Fruit fly (Drosophila melanogaster): ENCODE results near the gene Vsx1.

The Vsx1 gene

dm6 chrX:5593868-5594267 lies at the start of gene Vsx1:
Gene Vsx1 (plus strand): TSS chrX:5594255.
- no peak for TF ChIP-seq noc (tag; optimal IDR thresholded peaks at IDR 0.05)

- TF ChIP-seq noc (tag; optimal IDR thresholded peaks at IDR 0.05) = no peak
Measured at dm6 chrX:5552805-5553204, 41.2 kb upstream of the Vsx1 start.

- no peak for TF ChIP-seq noc (tag; optimal IDR thresholded peaks at IDR 0.05)
Measured at dm6 chrX:5553664-5554063, 40.4 kb upstream of the Vsx1 start.

- TF ChIP-seq noc (tag; optimal IDR thresholded peaks at IDR 0.05) = no peak
Measured at dm6 chrX:5558495-5558894, 35.6 kb upstream of the Vsx1 start.

dm6 chrX:5559363-5559762 lies 34.7 kb upstream of the Vsx1 start:
- no peak for TF ChIP-seq noc (tag; optimal IDR thresholded peaks at IDR 0.05)

- no peak for TF ChIP-seq noc (tag; optimal IDR thresholded peaks at IDR 0.05)
Measured at dm6 chrX:5560083-5560482, 34.0 kb upstream of the Vsx1 start, which contains the start of gene Vsx2. Gene Vsx2 (minus strand): TSS chrX:5560183.

- no peak for TF ChIP-seq noc (tag; optimal IDR thresholded peaks at IDR 0.05)
Measured at dm6 chrX:5560503-5560902, 33.6 kb upstream of the Vsx1 start.

dm6 chrX:5563396-5563795 lies 30.7 kb upstream of the Vsx1 start:
- TF ChIP-seq noc (tag; optimal IDR thresholded peaks at IDR 0.05) = no peak

- no peak for TF ChIP-seq noc (tag; optimal IDR thresholded peaks at IDR 0.05)
Measured at dm6 chrX:5563929-5564328, 30.1 kb upstream of the Vsx1 start.

dm6 chrX:5579484-5579883 lies 14.6 kb upstream of the Vsx1 start:
- TF ChIP-seq noc (tag; optimal IDR thresholded peaks at IDR 0.05) = no peak

dm6 chrX:5587023-5587422 lies 7.0 kb upstream of the Vsx1 start:
- no peak for TF ChIP-seq noc (tag; optimal IDR thresholded peaks at IDR 0.05)

- TF ChIP-seq noc (tag; optimal IDR thresholded peaks at IDR 0.05) = no peak
Measured at dm6 chrX:5588454-5588853, 5.6 kb upstream of the Vsx1 start.

- TF ChIP-seq noc (tag; optimal IDR thresholded peaks at IDR 0.05) = no peak
Measured at dm6 chrX:5589990-5590389, 4.1 kb upstream of the Vsx1 start.

dm6 chrX:5596554-5596953 lies 2.5 kb downstream of the Vsx1 start:
- TF ChIP-seq noc (tag; optimal IDR thresholded peaks at IDR 0.05) = no peak

dm6 chrX:5602308-5602707 lies 8.3 kb downstream of the Vsx1 start:
- TF ChIP-seq noc (tag; optimal IDR thresholded peaks at IDR 0.05) = no peak

- no peak for TF ChIP-seq noc (tag; optimal IDR thresholded peaks at IDR 0.05)
Measured at dm6 chrX:5603009-5603408, 9.0 kb downstream of the Vsx1 start.

- TF ChIP-seq noc (tag; optimal IDR thresholded peaks at IDR 0.05) = peak; percentile 5
Measured at dm6 chrX:5604181-5604580, 10.1 kb downstream of the Vsx1 start.

- TF ChIP-seq noc (tag; optimal IDR thresholded peaks at IDR 0.05) = no peak
Measured at dm6 chrX:5606324-5606723, 12.3 kb downstream of the Vsx1 start.

dm6 chrX:5607647-5608046 lies 13.6 kb downstream of the Vsx1 start:
- TF ChIP-seq noc (tag; optimal IDR thresholded peaks at IDR 0.05) = no peak
